Worm (Caenorhabditis elegans): ENCODE measurements around the gene marb-1.

Gene marb-1

ce11 chrIV:12215762-12216295, 7.0 kb upstream of the marb-1 start, which contains the start of gene phy-2:
Gene phy-2 (minus strand): TSS chrIV:12215987.
- TF ChIP-seq jun-1 (tag; optimal IDR thresholded peaks at IDR 0.05) = no peak
- peak in 1 of 2 experiments; percentile 9 for TF ChIP-seq hif-1 (tag; optimal IDR thresholded peaks at IDR 0.05)
- peak; percentile 5 for TF ChIP-seq ama-1 (optimal IDR thresholded peaks at IDR 0.05)
- peak; percentile 60; the same call in 1 of the 2 replicates for TF ChIP-seq egl-43 (GFP tag; IDR thresholded peaks at IDR 0.05)
- TF ChIP-seq unc-62 (GFP tag; optimal IDR thresholded peaks at IDR 0.05 in 1 of 2) = peak in 1 of 2 experiments; percentile 89
- TF ChIP-seq unc-62 (tag; optimal IDR thresholded peaks at IDR 0.05) = no peak
- peak; percentile 42 for TF ChIP-seq hlh-11 (tag; optimal IDR thresholded peaks at IDR 0.05)
- no peak for TF ChIP-seq nhr-48 (tag; optimal IDR thresholded peaks at IDR 0.05)

ce11 chrIV:12212814-12213213, 4.0 kb upstream of the marb-1 start:
- TF ChIP-seq T26A8.4 (GFP tag; IDR thresholded peaks at IDR 0.05) = peak; percentile 48; the same call in 1 of the 2 replicates
- no peak for TF ChIP-seq F10B5.3 (tag; optimal IDR thresholded peaks at IDR 0.05)
- TF ChIP-seq duxl-1 (tag; optimal IDR thresholded peaks at IDR 0.05; ENCODE audit: poor library complexity) = no peak
- no peak for TF ChIP-seq daf-16 (GFP tag; optimal IDR thresholded peaks at IDR 0.05)
- TF ChIP-seq daf-16 (tag; optimal IDR thresholded peaks at IDR 0.05) = no peak
- no peak for TF ChIP-seq ces-1 (GFP tag; optimal IDR thresholded peaks at IDR 0.05)
- peak; percentile 84 for TF ChIP-seq aha-1 (tag)
- TF ChIP-seq T20F7.1 (GFP tag; optimal IDR thresholded peaks at IDR 0.05) = no peak

ce11 chrIV:12211292-12211691, 2.5 kb upstream of the marb-1 start:
- 0 out of 2 replicates have a peak, but pooled peaks have one; percentile 4 for TF ChIP-seq egl-43 (GFP tag; IDR thresholded peaks at IDR 0.05)
- TF ChIP-seq daf-19 (GFP tag; conservative IDR thresholded peaks at IDR 0.05) = no peak
- no peak for TF ChIP-seq sdz-12 (GFP tag; optimal IDR thresholded peaks at IDR 0.05)
- no peak for TF ChIP-seq jun-1 (tag; optimal IDR thresholded peaks at IDR 0.05)
- TF ChIP-seq php-3 (GFP tag; IDR thresholded peaks at IDR 0.05) = peak; percentile 42; the same call in 1 of the 2 replicates
- no peak for TF ChIP-seq lin-13 (GFP tag; optimal IDR thresholded peaks at IDR 0.05)
- no peak for TF ChIP-seq lin-29 (GFP tag; IDR thresholded peaks at IDR 0.05)
- TF ChIP-seq F44E2.7 (GFP tag; IDR thresholded peaks at IDR 0.05) = no peak
- no peak for TF ChIP-seq nhr-102 (tag; optimal IDR thresholded peaks at IDR 0.05)
- 0 out of 2 replicates have a peak, but pooled peaks have one; percentile 7 for TF ChIP-seq arid-1 (GFP tag; conservative IDR thresholded peaks at IDR 0.05)
- no peak for TF ChIP-seq nhr-25 (tag; optimal IDR thresholded peaks at IDR 0.05; ENCODE audit: borderline replicate concordance, insufficient read depth)
- peak; percentile 65 for TF ChIP-seq T26A8.4 (GFP tag; IDR thresholded peaks at IDR 0.05)

ce11 chrIV:12207873-12208272, 937 bp downstream of the marb-1 start:
- TF ChIP-seq ama-1 (optimal IDR thresholded peaks at IDR 0.05) (peak; percentile 25), nhr-6 (tag; optimal IDR thresholded peaks at IDR 0.05) (no peak), ceh-44 (GFP tag; IDR thresholded peaks at IDR 0.05) (no peak), pqm-1 (tag; optimal IDR thresholded peaks at IDR 0.05) (no peak), attf-4 (tag; optimal IDR thresholded peaks at IDR 0.05) (no peak), hlh-30 (tag; optimal IDR thresholded peaks at IDR 0.05; ENCODE audit: insufficient read depth) (no peak), fkh-10 (GFP tag; optimal IDR thresholded peaks at IDR 0.05) (no peak), fos-1 (tag; optimal IDR thresholded peaks at IDR 0.05) (peak; percentile 18), nhr-11 (tag; optimal IDR thresholded peaks at IDR 0.05) (no peak), nhr-77 (tag; optimal IDR thresholded peaks at IDR 0.05) (peak; percentile 3), madf-9 (GFP tag; conservative IDR thresholded peaks at IDR 0.05) (no peak), ZK546.5 (tag; optimal IDR thresholded peaks at IDR 0.05) (no peak), F10B5.3 (tag; optimal IDR thresholded peaks at IDR 0.05) (no peak), nhr-111 (GFP tag; optimal IDR thresholded peaks at IDR 0.05) (no peak), zip-2 (tag; optimal IDR thresholded peaks at IDR 0.05) (no peak), unc-62 (GFP tag; optimal IDR thresholded peaks at IDR 0.05 in 1 of 2) (no peak), unc-62 (tag; optimal IDR thresholded peaks at IDR 0.05) (no peak), Y5F2A.4 (GFP tag; optimal IDR thresholded peaks at IDR 0.05) (no peak), T26A8.4 (GFP tag; IDR thresholded peaks at IDR 0.05) (no peak), ceh-20 (GFP tag; IDR thresholded peaks at IDR 0.05) (no peak), nhr-76 (tag; optimal IDR thresholded peaks at IDR 0.05) (no peak), ztf-11 (tag; optimal IDR thresholded peaks at IDR 0.05) (no peak), saeg-2 (GFP tag; IDR thresholded peaks at IDR 0.05) (no peak), nhr-237 (tag; optimal IDR thresholded peaks at IDR 0.05) (no peak), zip-11 (GFP tag; IDR thresholded peaks at IDR 0.05) (no peak), dmd-6 (GFP tag; IDR thresholded peaks at IDR 0.05) (no peak), Y105C5A.15 (GFP tag; IDR thresholded peaks at IDR 0.05) (no peak)
